Fruit fly (Drosophila melanogaster) whole organism, embryonic: Measurements from ENCODE around the gene CG42390.

Experiments used
- B-H2 ChIP-seq: fragments of 200-800 bp; sonication (Bioruptor generic); optimal IDR thresholded peaks from 2 replicates; lab custom pipeline; 2018; ENCODE audit warnings: missing biosample characterization, mild to moderate bottlenecking, missing genetic modification characterization
- BEAF-32 ChIP-seq: fragments of 200-800 bp; sonication (Bioruptor generic); optimal IDR thresholded peaks from 3 replicates; lab custom pipeline; 2017; ENCODE audit warnings: missing biosample characterization, missing genetic modification characterization, mild to moderate bottlenecking, moderate library complexity, missing genetic modification reagents
- CG11398 ChIP-seq: fragments of 200-800 bp; sonication (Bioruptor generic); optimal IDR thresholded peaks from 2 replicates; lab custom pipeline; 2016; ENCODE audit warnings: missing biosample characterization, missing genetic modification characterization
- CG13894 ChIP-seq: fragments of 200-800 bp; sonication (Bioruptor generic); optimal IDR thresholded peaks from 3 replicates; lab custom pipeline; 2018; ENCODE audit warnings: missing biosample characterization, mild to moderate bottlenecking, missing genetic modification characterization, moderate library complexity
- CG15011 ChIP-seq: fragments of 200-800 bp; sonication (Bioruptor generic); optimal IDR thresholded peaks from 3 replicates; lab custom pipeline; 2018; ENCODE audit warnings: missing biosample characterization, mild to moderate bottlenecking, missing genetic modification characterization
- CG15601 ChIP-seq: fragments of 200-800 bp; sonication (Bioruptor generic); optimal IDR thresholded peaks from 3 replicates; lab custom pipeline; 2019; ENCODE audit warnings: missing biosample characterization, mild to moderate bottlenecking, missing genetic modification characterization, moderate library complexity
- CG17829 ChIP-seq: fragments of 200-800 bp; optimal IDR thresholded peaks from 2 replicates; lab custom pipeline; 2019; ENCODE audit warnings: missing biosample characterization, mild to moderate bottlenecking, missing genetic modification characterization, moderate library complexity
- CG18476 ChIP-seq: fragments of 200-800 bp; sonication (Bioruptor generic); optimal IDR thresholded peaks from 2 replicates; lab custom pipeline; 2016; ENCODE audit warnings: missing biosample characterization, mild to moderate bottlenecking, missing genetic modification characterization
- CG2199 ChIP-seq: fragments of 200-800 bp; sonication (Bioruptor generic); IDR thresholded peaks from 3 replicates; pipeline ENCODE4 v1.3.6; 2022; ENCODE audit warnings: missing biosample characterization, missing genetic modification characterization
- CG30020 ChIP-seq: fragments of 200-800 bp; optimal IDR thresholded peaks from 2 replicates; lab custom pipeline; 2019; ENCODE audit warnings: missing biosample characterization, mild to moderate bottlenecking, missing genetic modification characterization, moderate library complexity
- CG3281 ChIP-seq: fragments of 200-800 bp; sonication (Bioruptor generic); optimal IDR thresholded peaks from 3 replicates; lab custom pipeline; 2017; ENCODE audit warnings: missing biosample characterization, mild to moderate bottlenecking, missing genetic modification characterization
- CG42726 ChIP-seq: fragments of 200-800 bp; sonication (Bioruptor generic); IDR thresholded peaks from 2 replicates; pipeline ENCODE4 v1.3.6; 2022; ENCODE audit warnings: missing biosample characterization, missing genetic modification characterization; ENCODE audit not compliant: partially characterized antibody
- CG43689 ChIP-seq: fragments of 200-800 bp; sonication (Bioruptor generic); IDR thresholded peaks from 2 replicates; pipeline ENCODE4 v1.3.6; 2022; ENCODE audit warnings: missing biosample characterization, missing genetic modification characterization
- CG4424 ChIP-seq: fragments of 200-800 bp; sonication (Bioruptor generic); optimal IDR thresholded peaks from 3 replicates; lab custom pipeline; 2016; ENCODE audit warnings: missing biosample characterization, missing genetic modification characterization
- CG4820 ChIP-seq: fragments of 200-800 bp; sonication (Bioruptor generic); optimal IDR thresholded peaks from 3 replicates; lab custom pipeline; 2016; ENCODE audit warnings: missing biosample characterization, missing genetic modification characterization
- CG7786 ChIP-seq: fragments of 200-800 bp; sonication (Bioruptor generic); optimal IDR thresholded peaks from 2 replicates; lab custom pipeline; 2016; ENCODE audit warnings: missing biosample characterization, missing genetic modification characterization
- CG7987 ChIP-seq: fragments of 200-800 bp; sonication (Bioruptor generic); optimal IDR thresholded peaks from 2 replicates; lab custom pipeline; 2018; ENCODE audit warnings: missing biosample characterization, mild to moderate bottlenecking, missing genetic modification characterization, moderate library complexity
- CG8388 ChIP-seq: fragments of 200-800 bp; sonication (Bioruptor generic); optimal IDR thresholded peaks from 2 replicates; lab custom pipeline; 2019; ENCODE audit warnings: missing biosample characterization, mild to moderate bottlenecking, missing genetic modification characterization, moderate library complexity
- CG9817 ChIP-seq: fragments of 200-800 bp; sonication (Bioruptor generic); optimal IDR thresholded peaks from 2 replicates; lab custom pipeline; 2018; ENCODE audit warnings: missing biosample characterization, mild to moderate bottlenecking, missing genetic modification characterization, moderate library complexity
- CTCF ChIP-seq: fragments of 200-800 bp; sonication (Bioruptor generic); optimal IDR thresholded peaks from 2 replicates; lab custom pipeline; 2017; ENCODE audit warnings: missing biosample characterization, mild to moderate bottlenecking, missing genetic modification characterization, moderate library complexity
- D19B ChIP-seq: fragments of 200-800 bp; sonication (Bioruptor generic); optimal IDR thresholded peaks from 2 replicates; lab custom pipeline; 2017; ENCODE audit warnings: missing biosample characterization, mild to moderate bottlenecking, missing genetic modification characterization
- Dfd ChIP-seq, 2 experiments: fragments of >200 bp; optimal IDR thresholded peaks; 2 replicates each; lab custom pipeline; 2017; ENCODE audit warnings: missing biosample characterization in 2 of 2, missing genetic modification characterization in 2 of 2
- Fer3 ChIP-seq: fragments of 200-800 bp; sonication (Bioruptor generic); optimal IDR thresholded peaks from 2 replicates; lab custom pipeline; 2018; ENCODE audit warnings: missing biosample characterization, mild to moderate bottlenecking, missing genetic modification characterization, moderate library complexity
- Hr78 ChIP-seq, 2 experiments: fragments of 200-800 bp in 1 of 2; fragments of >200 bp in 1 of 2; sonication (Bioruptor generic) in 1 of 2; optimal IDR thresholded peaks; 2 replicates each; lab custom pipeline; 2017 to 2019; ENCODE audit warnings: missing biosample characterization in 2 of 2, missing genetic modification characterization in 2 of 2, mild to moderate bottlenecking in 1 of 2, moderate library complexity in 1 of 2
- MBD-R2 ChIP-seq: fragments of 200-800 bp; sonication (Bioruptor generic); IDR thresholded peaks from 2 replicates; pipeline ENCODE4 v1.3.6; 2022; ENCODE audit warnings: missing biosample characterization, missing genetic modification characterization
- Myb ChIP-seq: fragments of 200-800 bp; sonication (Bioruptor generic); optimal IDR thresholded peaks from 2 replicates; lab custom pipeline; 2016; ENCODE audit warnings: missing biosample characterization, missing genetic modification characterization
- PHDP ChIP-seq: fragments of 200-800 bp; sonication (Bioruptor generic); optimal IDR thresholded peaks from 3 replicates; lab custom pipeline; 2018; ENCODE audit warnings: missing biosample characterization, mild to moderate bottlenecking, missing genetic modification characterization, moderate library complexity
- Poxn ChIP-seq: fragments of 200-800 bp; sonication (Bioruptor generic); IDR thresholded peaks from 2 replicates; pipeline ENCODE4 v1.3.6; 2022; ENCODE audit warnings: missing biosample characterization, missing genetic modification characterization
- Side ChIP-seq: fragments of 200-800 bp; sonication (Bioruptor generic); optimal IDR thresholded peaks from 2 replicates; lab custom pipeline; 2016; ENCODE audit warnings: missing biosample characterization, missing genetic modification characterization
- Sox100B ChIP-seq: fragments of 200-800 bp; sonication (Bioruptor generic); optimal IDR thresholded peaks from 3 replicates; lab custom pipeline; 2018; ENCODE audit warnings: missing biosample characterization, mild to moderate bottlenecking, missing genetic modification characterization
- Sry-β ChIP-seq: fragments of 200-800 bp; sonication (Bioruptor generic); optimal IDR thresholded peaks from 2 replicates; lab custom pipeline; 2018; ENCODE audit warnings: missing biosample characterization, mild to moderate bottlenecking, missing genetic modification characterization, moderate library complexity
- TFAM ChIP-seq: fragments of 200-800 bp; sonication (Bioruptor generic); optimal IDR thresholded peaks from 2 replicates; lab custom pipeline; 2017; ENCODE audit warnings: missing biosample characterization, missing genetic modification characterization, inconsistent platforms
- btn ChIP-seq: fragments of 200-800 bp; sonication (Bioruptor generic); optimal IDR thresholded peaks from 2 replicates; lab custom pipeline; 2016; ENCODE audit warnings: missing biosample characterization, missing genetic modification characterization
- chn ChIP-seq: fragments of 200-800 bp; sonication (Bioruptor generic); optimal IDR thresholded peaks from 2 replicates; lab custom pipeline; 2016; ENCODE audit warnings: missing biosample characterization, missing genetic modification characterization
- cwo ChIP-seq: fragments of 200-800 bp; sonication (Bioruptor generic); optimal IDR thresholded peaks from 3 replicates; lab custom pipeline; 2017; ENCODE audit warnings: missing biosample characterization, missing genetic modification characterization, mild to moderate bottlenecking, moderate library complexity, missing genetic modification reagents
- dati ChIP-seq: fragments of 200-800 bp; sonication (Bioruptor generic); IDR thresholded peaks from 2 replicates; pipeline ENCODE4 v1.3.6; 2022; ENCODE audit warnings: missing biosample characterization, missing genetic modification characterization
- esg ChIP-seq: fragments of 200-800 bp; sonication (Bioruptor generic); conservative IDR thresholded peaks from 2 replicates; pipeline ENCODE4 v1.3.6; 2022; ENCODE audit warnings: missing biosample characterization, missing genetic modification characterization
- fu2 ChIP-seq: fragments of 200-800 bp; sonication (Bioruptor generic); optimal IDR thresholded peaks from 2 replicates; lab custom pipeline; 2016; ENCODE audit warnings: missing biosample characterization, missing genetic modification characterization
- jing ChIP-seq: fragments of 200-800 bp; sonication (Bioruptor generic); optimal IDR thresholded peaks from 2 replicates; lab custom pipeline; 2018; ENCODE audit warnings: missing biosample characterization, mild to moderate bottlenecking, missing genetic modification characterization
- jumu ChIP-seq: fragments of 200-800 bp; sonication (Bioruptor generic); optimal IDR thresholded peaks from 3 replicates; lab custom pipeline; 2016; ENCODE audit warnings: missing biosample characterization, missing genetic modification characterization
- kah ChIP-seq: fragments of 200-800 bp; sonication (Bioruptor generic); optimal IDR thresholded peaks from 2 replicates; lab custom pipeline; 2018; ENCODE audit warnings: missing biosample characterization, mild to moderate bottlenecking, missing genetic modification characterization
- klu ChIP-seq: fragments of 200-800 bp; sonication (Bioruptor generic); IDR thresholded peaks from 2 replicates; pipeline ENCODE4 v1.3.6; 2022; ENCODE audit warnings: missing biosample characterization, missing genetic modification characterization
- mirr ChIP-seq: fragments of 200-800 bp; sonication (Bioruptor generic); optimal IDR thresholded peaks from 3 replicates; lab custom pipeline; 2018; ENCODE audit warnings: missing biosample characterization, mild to moderate bottlenecking, missing genetic modification characterization
- org-1 ChIP-seq: fragments of 200-800 bp; sonication (Bioruptor generic); optimal IDR thresholded peaks from 2 replicates; lab custom pipeline; 2017; ENCODE audit warnings: missing biosample characterization, missing genetic modification characterization
- pb ChIP-seq: fragments of 200-800 bp; sonication (Bioruptor generic); optimal IDR thresholded peaks from 3 replicates; lab custom pipeline; 2016; ENCODE audit warnings: missing biosample characterization, missing genetic modification characterization
- stwl ChIP-seq: fragments of 200-800 bp; sonication (Bioruptor generic); optimal IDR thresholded peaks from 3 replicates; lab custom pipeline; 2018; ENCODE audit warnings: missing biosample characterization, mild to moderate bottlenecking, missing genetic modification characterization, moderate library complexity
- tx ChIP-seq: fragments of 200-800 bp; sonication (Bioruptor generic); optimal IDR thresholded peaks from 2 replicates; lab custom pipeline; 2016; ENCODE audit warnings: missing biosample characterization, missing genetic modification characterization
- zen2 ChIP-seq: fragments of 200-800 bp; sonication (Bioruptor generic); IDR thresholded peaks from 3 replicates; pipeline ENCODE4 v1.3.6; 2022; ENCODE audit warnings: missing biosample characterization, missing genetic modification characterization; ENCODE audit not compliant: partially characterized antibody

CG42390 gene

DNA sequence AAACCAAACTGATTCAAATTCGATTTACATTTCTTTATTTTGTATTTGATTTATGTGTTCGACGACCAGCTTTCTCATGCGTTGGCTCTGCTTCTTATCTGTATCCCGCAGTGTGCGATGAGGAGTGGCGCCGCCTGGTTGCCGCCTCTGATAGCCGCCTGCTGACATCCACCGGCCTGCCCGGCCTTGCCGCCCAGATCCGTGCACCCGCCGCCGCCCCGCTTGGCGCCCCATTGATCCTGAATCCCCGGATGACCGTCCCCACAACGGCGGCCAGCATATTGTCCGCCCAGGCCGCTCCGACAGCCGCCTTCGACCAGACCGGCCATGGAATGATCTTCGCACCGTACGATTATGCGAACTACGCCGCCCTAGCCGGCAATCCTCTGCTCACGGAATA, 48.2 kb upstream of the CG42390 start (continued):
- no peak for TF ChIP-seq kah
- TF ChIP-seq, all 482 proteins: peak for 5

DNA sequence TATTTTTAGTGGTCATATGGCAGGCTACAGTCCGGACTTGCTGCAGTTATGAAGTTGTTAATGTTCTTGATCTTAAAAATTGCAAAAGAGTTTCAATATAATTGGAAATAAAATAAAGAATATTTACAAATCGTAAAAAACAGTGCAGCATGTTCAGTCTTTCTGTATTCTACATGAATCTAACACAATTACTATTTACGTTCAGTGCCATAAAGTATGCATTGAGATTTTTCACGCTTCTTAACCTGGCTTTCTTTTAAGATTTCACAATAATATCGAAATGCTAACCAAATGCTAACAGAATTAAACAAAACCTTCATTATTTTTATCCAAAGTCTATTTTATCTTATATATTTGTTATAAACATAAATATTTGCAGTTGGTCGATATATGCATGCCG, 47.3 kb upstream of the CG42390 start:
- no peak for TF ChIP-seq dati (GFP tag; lab: Robert Waterston, UW)
- TF ChIP-seq CG2199 (GFP tag; lab: Robert Waterston, UW), result peak; percentile 88
- TF ChIP-seq stwl (tag; lab: Kevin White, UChicago), result peak; percentile 85
- peak; percentile 53 for TF ChIP-seq CTCF (GFP tag; lab: Kevin White, UChicago)

DNA sequence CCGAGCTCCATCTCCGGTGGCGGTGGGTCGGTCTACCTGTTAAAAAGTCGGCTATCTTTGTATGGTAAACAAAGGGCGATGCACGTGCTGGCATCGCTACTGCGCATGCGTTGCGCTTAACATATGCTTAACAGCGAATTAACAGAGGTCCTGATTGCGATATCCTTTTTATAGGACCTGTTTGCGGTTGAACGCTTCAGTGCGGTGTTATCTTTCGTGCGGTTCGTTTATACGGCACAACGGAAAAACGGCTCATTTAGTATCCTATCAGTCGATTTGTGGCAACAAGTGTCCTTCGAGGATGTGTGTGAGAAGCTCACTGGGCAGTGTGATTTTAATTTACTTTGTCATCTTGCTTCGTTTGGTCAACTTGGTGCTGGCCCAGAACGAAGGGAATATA, 39.7 kb upstream of the CG42390 start, which contains the start of gene CG13408:
Gene CG13408, plus strand, starts transcription at position 222 of the 400 bp plus-strand sequence.
- no peak for TF ChIP-seq Myb
- TF ChIP-seq Sox100B (GFP tag; lab: Kevin White, UChicago), result no peak
- no peak for TF ChIP-seq Sry-β (GFP tag; lab: Kevin White, UChicago)
- TF ChIP-seq mirr (GFP tag; lab: Kevin White, UChicago), result no peak
- no peak for TF ChIP-seq fu2 (GFP tag; lab: Kevin White, UChicago)
- TF ChIP-seq CG8388, result no peak
- TF ChIP-seq BEAF-32, result no peak
- TF ChIP-seq CG4424 (GFP tag; lab: Kevin White, UChicago), result no peak
- TF ChIP-seq CG3281, result no peak
- TF ChIP-seq CG42726 (GFP tag; lab: Robert Waterston, UW), result peak; percentile 18; the same call in 1 of the 2 replicates
- no peak for TF ChIP-seq Fer3
- TF ChIP-seq klu (GFP tag; lab: Robert Waterston, UW), result no peak
- TF ChIP-seq Poxn (GFP tag; lab: Robert Waterston, UW), result no peak
- TF ChIP-seq CG4820, result no peak
- no peak for TF ChIP-seq pb (GFP tag; lab: Kevin White, UChicago)
- TF ChIP-seq zen2, result no peak
- TF ChIP-seq CG17829 (tag; lab: Kevin White, UChicago), result no peak
- TF ChIP-seq CG30020, result no peak
- no peak for TF ChIP-seq PHDP (tag; lab: Kevin White, UChicago)
- TF ChIP-seq btn (GFP tag; lab: Kevin White, UChicago), result no peak
- TF ChIP-seq CG43689 (GFP tag; lab: Robert Waterston, UW), result no peak
- no peak for TF ChIP-seq org-1 (GFP tag; lab: Kevin White, UChicago)
- no peak for TF ChIP-seq jumu (GFP tag; lab: Kevin White, UChicago)
- TF ChIP-seq B-H2, result no peak
- TF ChIP-seq CG7987 (GFP tag; lab: Kevin White, UChicago), result no peak
- TF ChIP-seq esg (GFP tag; lab: Robert Waterston, UW), result no peak
- TF ChIP-seq CG15011, result no peak
- no peak for TF ChIP-seq CG11398
- no peak for TF ChIP-seq cwo (GFP tag; lab: Kevin White, UChicago)
- TF ChIP-seq stwl (tag; lab: Kevin White, UChicago), result peak; percentile 25
- no peak for TF ChIP-seq D19B (GFP tag; lab: Kevin White, UChicago)
- TF ChIP-seq CG15601, result no peak
- TF ChIP-seq TFAM (GFP tag; lab: Kevin White, UChicago), result no peak
- no peak for TF ChIP-seq CG18476 (GFP tag; lab: Kevin White, UChicago)
- no peak for TF ChIP-seq CG7786
- no peak for TF ChIP-seq jing (GFP tag; lab: Kevin White, UChicago)
- no peak for TF ChIP-seq chn (GFP tag; lab: Kevin White, UChicago)
- TF ChIP-seq CG13894 (tag; lab: Kevin White, UChicago), result peak; percentile 55
- TF ChIP-seq MBD-R2, result no peak
- no peak for TF ChIP-seq CG9817 (tag; lab: Kevin White, UChicago)
- TF ChIP-seq tx (GFP tag; lab: Kevin White, UChicago), result no peak
- TF ChIP-seq Dfd (GFP tag; optimal IDR thresholded peaks at IDR 0.05; lab: Kevin White, UChicago), result no peak
- no peak for TF ChIP-seq Side (GFP tag; lab: Kevin White, UChicago)
- no peak for TF ChIP-seq Hr78 (GFP tag; optimal IDR thresholded peaks at IDR 0.05; lab: Kevin White, UChicago)
